Worm (Caenorhabditis elegans) whole organism, young adult: ENCODE results near the gene M28.9.

Experiments used
- B0035.1 ChIP-seq: sonication (generic microtip); optimal IDR thresholded peaks from 2 replicates; lab custom pipeline; 2016; ENCODE audit warnings: missing genetic modification characterization, mild to moderate bottlenecking, missing compliant biosample characterization, missing genotype, missing genetic modification reagents
- B0261.1 ChIP-seq: sonication (generic microtip); optimal IDR thresholded peaks from 2 replicates; lab custom pipeline; 2016; ENCODE audit warnings: mild to moderate bottlenecking, missing genetic modification characterization, moderate library complexity, missing compliant biosample characterization
- B0336.3 ChIP-seq: fragments of 200-800 bp; sonication (Bioruptor generic); IDR thresholded peaks from 2 replicates; pipeline ENCODE4 v1.3.6; 2022; ENCODE audit warnings: missing genetic modification characterization, missing compliant biosample characterization
- C17E4.6 ChIP-seq: fragments of 200-800 bp; sonication (Bioruptor generic); IDR thresholded peaks from 2 replicates; pipeline ENCODE4 v1.3.6; 2022; ENCODE audit warnings: missing genetic modification reagents, missing genetic modification characterization, missing compliant biosample characterization
- D2030.7 ChIP-seq: fragments of 200-800 bp; sonication (Bioruptor generic); IDR thresholded peaks from 2 replicates; pipeline ENCODE4 v1.3.6; 2022; ENCODE audit warnings: missing genetic modification reagents, missing genetic modification characterization, missing compliant biosample characterization
- F33H1.4 ChIP-seq: fragments of 200-800 bp; sonication (Bioruptor generic); IDR thresholded peaks from 2 replicates; pipeline ENCODE4 v1.3.6; 2022; ENCODE audit warnings: missing genetic modification reagents, missing genetic modification characterization, missing compliant biosample characterization
- F37B4.10 ChIP-seq: fragments of 200-800 bp; sonication (Bioruptor generic); IDR thresholded peaks from 2 replicates; pipeline ENCODE4 v1.3.6; 2022; ENCODE audit warnings: missing genetic modification characterization, missing compliant biosample characterization
- F39B2.1 ChIP-seq: fragments of 200-800 bp; sonication (Bioruptor generic); IDR thresholded peaks from 2 replicates; pipeline ENCODE4 v1.3.6; 2022; ENCODE audit warnings: missing genetic modification reagents, missing genetic modification characterization, missing compliant biosample characterization
- F57A8.1 ChIP-seq: fragments of 200-800 bp; sonication (Bioruptor generic); optimal IDR thresholded peaks from 2 replicates; lab custom pipeline; 2018; ENCODE audit warnings: mild to moderate bottlenecking, missing genetic modification characterization, moderate library complexity, missing compliant biosample characterization
- F57C9.4 ChIP-seq: sonication (generic microtip); optimal IDR thresholded peaks from 2 replicates; lab custom pipeline; 2017; ENCODE audit warnings: mild to moderate bottlenecking, missing genetic modification characterization, missing compliant biosample characterization
- Y53F4B.3 ChIP-seq: fragments of 200-800 bp; sonication (Bioruptor generic); IDR thresholded peaks from 2 replicates; pipeline ENCODE4 v1.3.6; 2022; ENCODE audit warnings: missing genetic modification reagents, missing genetic modification characterization, missing compliant biosample characterization
- Y53G8AR.9 ChIP-seq: fragments of 200-800 bp; sonication (Bioruptor generic); conservative IDR thresholded peaks from 2 replicates; pipeline ENCODE4 v1.3.6; 2022; ENCODE audit warnings: missing genetic modification reagents, missing genetic modification characterization, missing compliant biosample characterization
- aptf-3 ChIP-seq: fragments of 200-800 bp; sonication (Bioruptor generic); IDR thresholded peaks from 2 replicates; pipeline ENCODE4 v1.3.6; 2022; ENCODE audit warnings: missing genetic modification characterization, missing compliant biosample characterization
- attf-5 ChIP-seq: fragments of 200-800 bp; sonication (Bioruptor generic); optimal IDR thresholded peaks from 2 replicates; lab custom pipeline; 2018; ENCODE audit warnings: mild to moderate bottlenecking, missing genetic modification characterization, missing compliant biosample characterization
- cebp-2 ChIP-seq: fragments of 200-800 bp; sonication (Bioruptor generic); IDR thresholded peaks from 2 replicates; pipeline ENCODE4 v1.3.6; 2022; ENCODE audit warnings: missing genetic modification characterization, missing compliant biosample characterization
- ceh-79 ChIP-seq: sonication (generic microtip); optimal IDR thresholded peaks from 2 replicates; lab custom pipeline; 2017; ENCODE audit warnings: mild to moderate bottlenecking, missing genetic modification characterization, missing compliant biosample characterization
- ceh-91 ChIP-seq: fragments of 200-800 bp; sonication (Bioruptor generic); IDR thresholded peaks from 2 replicates; pipeline ENCODE4 v1.3.6; 2022; ENCODE audit warnings: missing genetic modification reagents, missing genetic modification characterization, missing compliant biosample characterization
- die-1 ChIP-seq: sonication (generic microtip); optimal IDR thresholded peaks from 2 replicates; lab custom pipeline; 2016; ENCODE audit warnings: missing genotype, mild to moderate bottlenecking, missing genetic modification characterization, missing compliant biosample characterization
- dox-1 ChIP-seq: fragments of 200-800 bp; sonication (Bioruptor generic); IDR thresholded peaks from 2 replicates; pipeline ENCODE4 v1.3.6; 2022; ENCODE audit warnings: missing genetic modification reagents, missing genetic modification characterization, missing compliant biosample characterization
- dpl-1 ChIP-seq: fragments of 150-350 bp; optimal IDR thresholded peaks from 2 replicates; lab custom pipeline; 2014; ENCODE audit warnings: missing biosample characterization, missing genetic modification reagents, missing genetic modification characterization
- efl-1 ChIP-seq: fragments of 150-350 bp; optimal IDR thresholded peaks from 2 replicates; lab custom pipeline; 2014; ENCODE audit warnings: missing biosample characterization, missing genetic modification reagents, missing genetic modification characterization
- egrh-3 ChIP-seq: fragments of 200-800 bp; sonication (Bioruptor generic); IDR thresholded peaks from 2 replicates; pipeline ENCODE4 v1.3.6; 2022; ENCODE audit warnings: missing genetic modification reagents, missing genetic modification characterization, missing compliant biosample characterization
- ekl-4 ChIP-seq: fragments of 200-800 bp; sonication (Bioruptor generic); IDR thresholded peaks from 2 replicates; pipeline ENCODE4 v1.3.6; 2022; ENCODE audit warnings: missing genetic modification reagents, missing genetic modification characterization, missing compliant biosample characterization
- ets-4 ChIP-seq: fragments of 200-800 bp; sonication (Bioruptor generic); optimal IDR thresholded peaks from 2 replicates; lab custom pipeline; 2018; ENCODE audit warnings: mild to moderate bottlenecking, missing genetic modification characterization, missing compliant biosample characterization
- him-1 ChIP-seq: sonication (generic microtip); optimal IDR thresholded peaks from 2 replicates; lab custom pipeline; 2016; ENCODE audit warnings: missing genotype, missing genetic modification reagents, missing genetic modification characterization, missing compliant biosample characterization
- hmg-20 ChIP-seq: fragments of 200-800 bp; sonication (Bioruptor generic); IDR thresholded peaks from 2 replicates; pipeline ENCODE4 v1.3.6; 2022; ENCODE audit warnings: missing genetic modification reagents, missing genetic modification characterization, missing compliant biosample characterization
- lag-1 ChIP-seq: fragments of 200-800 bp; sonication (Bioruptor generic); IDR thresholded peaks from 2 replicates; pipeline ENCODE4 v1.3.6; 2022; ENCODE audit warnings: missing genetic modification reagents, missing genetic modification characterization, missing compliant biosample characterization
- let-526 ChIP-seq: fragments of 200-800 bp; sonication (Bioruptor generic); IDR thresholded peaks from 2 replicates; pipeline ENCODE4 v1.3.6; 2022; ENCODE audit warnings: missing genetic modification reagents, missing genetic modification characterization, missing compliant biosample characterization
- lir-1 ChIP-seq: fragments of 200-800 bp; sonication (Bioruptor generic); conservative IDR thresholded peaks from 2 replicates; pipeline ENCODE4 v1.3.6; 2022; ENCODE audit warnings: missing genetic modification reagents, missing genetic modification characterization, missing compliant biosample characterization
- lsl-1 ChIP-seq: fragments of 200-800 bp; sonication (Bioruptor generic); optimal IDR thresholded peaks from 2 replicates; lab custom pipeline; 2018; ENCODE audit warnings: mild to moderate bottlenecking, missing genetic modification characterization, moderate library complexity, missing compliant biosample characterization
- madf-10 ChIP-seq: sonication (generic microtip); optimal IDR thresholded peaks from 2 replicates; lab custom pipeline; 2016; ENCODE audit warnings: mild to moderate bottlenecking, missing genetic modification characterization, missing compliant biosample characterization
- madf-3 ChIP-seq: fragments of 200-800 bp; sonication (Bioruptor generic); IDR thresholded peaks from 2 replicates; pipeline ENCODE4 v1.3.6; 2022; ENCODE audit warnings: missing genetic modification reagents, missing genetic modification characterization, missing compliant biosample characterization
- madf-6 ChIP-seq: fragments of 200-800 bp; sonication (Bioruptor generic); IDR thresholded peaks from 2 replicates; pipeline ENCODE4 v1.3.6; 2022; ENCODE audit warnings: missing genetic modification reagents, missing genetic modification characterization, missing compliant biosample characterization
- madf-8 ChIP-seq: fragments of 200-800 bp; sonication (Bioruptor generic); conservative IDR thresholded peaks from 2 replicates; pipeline ENCODE4 v1.3.6; 2022; ENCODE audit warnings: missing genetic modification reagents, missing genetic modification characterization, missing compliant biosample characterization
- mcd-1 ChIP-seq: fragments of 200-800 bp; sonication (Bioruptor generic); IDR thresholded peaks from 2 replicates; pipeline ENCODE4 v1.3.6; 2022; ENCODE audit warnings: missing genetic modification reagents, missing genetic modification characterization, missing compliant biosample characterization
- nfya-1 ChIP-seq: sonication (generic microtip); optimal IDR thresholded peaks from 2 replicates; lab custom pipeline; 2017; ENCODE audit warnings: antibody characterized with exemption, missing compliant biosample characterization, missing genetic modification characterization, borderline replicate concordance; ENCODE audit not compliant: insufficient read depth
- nfyb-1 ChIP-seq: fragments of 200-800 bp; sonication (Bioruptor generic); IDR thresholded peaks from 2 replicates; pipeline ENCODE4 v1.3.6; 2022; ENCODE audit warnings: missing genetic modification reagents, missing genetic modification characterization, missing compliant biosample characterization
- nhr-90 ChIP-seq: sonication (generic microtip); optimal IDR thresholded peaks from 2 replicates; lab custom pipeline; 2016; ENCODE audit warnings: missing genotype, mild to moderate bottlenecking, missing genetic modification characterization, missing compliant biosample characterization
- rcor-1 ChIP-seq: fragments of 200-800 bp; sonication (Bioruptor generic); IDR thresholded peaks from 2 replicates; pipeline ENCODE4 v1.3.6; 2022; ENCODE audit warnings: missing genetic modification reagents, missing genetic modification characterization, missing compliant biosample characterization
- repo-1 ChIP-seq: sonication (generic microtip); optimal IDR thresholded peaks from 2 replicates; lab custom pipeline; 2017; ENCODE audit warnings: mild to moderate bottlenecking, missing genetic modification characterization, missing compliant biosample characterization
- snpc-1.1 ChIP-seq: sonication (generic microtip); optimal IDR thresholded peaks from 2 replicates; lab custom pipeline; 2017; ENCODE audit warnings: missing genetic modification characterization, mild to moderate bottlenecking, missing compliant biosample characterization, antibody characterized with exemption, moderate library complexity, missing genotype, missing genetic modification reagents; ENCODE audit not compliant: insufficient read depth
- tbp1 ChIP-seq: fragments of 200-800 bp; sonication (Bioruptor generic); optimal IDR thresholded peaks from 2 replicates; lab custom pipeline; 2018; ENCODE audit warnings: mild to moderate bottlenecking, missing genetic modification characterization, missing compliant biosample characterization
- tbx-9 ChIP-seq: sonication (generic microtip); optimal IDR thresholded peaks from 2 replicates; lab custom pipeline; 2016; ENCODE audit warnings: borderline replicate concordance, missing genetic modification characterization, inconsistent platforms, missing compliant biosample characterization
- xnd-1 ChIP-seq: sonication (generic microtip); optimal IDR thresholded peaks from 2 replicates; lab custom pipeline; 2016; ENCODE audit warnings: missing genotype, missing genetic modification reagents, missing genetic modification characterization, missing compliant biosample characterization
- zfh-2 ChIP-seq: fragments of 200-800 bp; sonication (Bioruptor generic); conservative IDR thresholded peaks from 2 replicates; pipeline ENCODE4 v1.3.6; 2022; ENCODE audit warnings: missing genetic modification reagents, missing genetic modification characterization, missing compliant biosample characterization
- ztf-18 ChIP-seq: sonication (generic microtip); optimal IDR thresholded peaks from 2 replicates; lab custom pipeline; 2016; ENCODE audit warnings: missing genotype, mild to moderate bottlenecking, missing genetic modification characterization, missing compliant biosample characterization

M28.9 gene

DNA sequence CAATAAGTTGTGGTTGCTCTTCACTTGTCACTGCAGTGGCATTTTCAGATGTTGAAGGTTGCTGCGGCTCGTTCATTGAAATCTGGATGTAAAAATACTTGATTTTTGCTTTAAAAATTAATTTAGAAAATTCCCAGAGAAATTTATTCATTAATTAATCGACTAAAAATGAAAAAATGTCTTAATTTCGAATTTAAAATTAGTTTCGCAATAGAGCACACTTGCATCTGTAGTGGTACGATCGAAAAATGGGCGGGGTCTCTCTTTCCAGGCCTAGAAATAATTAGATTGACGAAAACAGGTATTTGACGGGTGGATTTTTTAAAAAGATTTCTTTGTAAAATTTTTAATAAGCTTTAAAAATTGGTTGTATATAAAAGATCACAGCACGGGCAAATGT lies 23.5 kb downstream of the M28.9 start, which contains the start of gene D2089.8:
Gene D2089.8 (minus strand): TSS at position 84 of the 400 bp plus-strand sequence.
- TF ChIP-seq tbx-9 (tag; lab: Kevin White, UChicago) (no peak), dpl-1 (GFP tag; lab: Kevin White, UChicago) (peak; percentile 22), Y53G8AR.9 (GFP tag; lab: Robert Waterston, UW) (no peak), lir-1 (GFP tag; lab: Robert Waterston, UW) (no peak), xnd-1 (tag; lab: Kevin White, UChicago) (peak; percentile 48), F39B2.1 (no peak), madf-3 (GFP tag; lab: Robert Waterston, UW) (no peak), egrh-3 (no peak), F57A8.1 (GFP tag; lab: Kevin White, UChicago) (no peak), attf-5 (GFP tag; lab: Kevin White, UChicago) (no peak), F57C9.4 (tag; lab: Kevin White, UChicago) (no peak), let-526 (GFP tag; lab: Robert Waterston, UW) (no peak), rcor-1 (GFP tag; lab: Robert Waterston, UW) (no peak), mcd-1 (GFP tag; lab: Robert Waterston, UW) (no peak; the same call in 1 of the 2 replicates), him-1 (tag; lab: Kevin White, UChicago) (no peak), F33H1.4 (GFP tag; lab: Robert Waterston, UW) (peak; percentile 45), madf-6 (peak; percentile 94), dox-1 (GFP tag; lab: Robert Waterston, UW) (no peak), Y53F4B.3 (no peak), zfh-2 (GFP tag; lab: Robert Waterston, UW) (no peak), ets-4 (GFP tag; lab: Kevin White, UChicago) (no peak), snpc-1.1 (tag; lab: Kevin White, UChicago) (no peak), madf-10 (tag; lab: Kevin White, UChicago) (no peak), repo-1 (no peak), B0336.3 (GFP tag; lab: Robert Waterston, UW) (no peak), lsl-1 (peak; percentile 71), C17E4.6 (GFP tag; lab: Robert Waterston, UW) (no peak), tbp1 (GFP tag; lab: Kevin White, UChicago) (no peak), ceh-91 (GFP tag; lab: Robert Waterston, UW) (peak; percentile 53), lag-1 (GFP tag; lab: Robert Waterston, UW) (no peak), F37B4.10 (GFP tag; lab: Robert Waterston, UW) (no peak), nhr-90 (tag; lab: Kevin White, UChicago) (no peak), efl-1 (peak; percentile 67), ztf-18 (no peak), hmg-20 (no peak), die-1 (tag; lab: Kevin White, UChicago) (no peak), B0261.1 (tag; lab: Kevin White, UChicago) (no peak), madf-8 (peak; percentile 92), ceh-79 (tag; lab: Kevin White, UChicago) (no peak), aptf-3 (GFP tag; lab: Robert Waterston, UW) (no peak), nfyb-1 (GFP tag; lab: Robert Waterston, UW) (no peak), cebp-2 (GFP tag; lab: Robert Waterston, UW) (no peak), D2030.7 (GFP tag; lab: Robert Waterston, UW) (0 out of 2 replicates have a peak, but pooled peaks have one; percentile 23), nfya-1 (tag; lab: Kevin White, UChicago) (no peak), B0035.1 (tag; lab: Kevin White, UChicago) (no peak), ekl-4 (GFP tag; lab: Robert Waterston, UW) (no peak)
